Worm (Caenorhabditis elegans) whole organism, L2 larva: Measurements from ENCODE around the gene Y51H7C.3.

Source experiments
- aly-2 ChIP-seq: fragments of 150-350 bp; optimal IDR thresholded peaks from 2 replicates; lab custom pipeline; 2014; ENCODE audit warnings: missing biosample characterization, missing genetic modification characterization
- ama-1 ChIP-seq: fragments of 150-350 bp; optimal IDR thresholded peaks from 2 replicates; lab custom pipeline; 2018; ENCODE audit warnings: inconsistent platforms
- ceh-82 ChIP-seq: fragments of 150-350 bp; optimal IDR thresholded peaks from 2 replicates; lab custom pipeline; 2014; ENCODE audit warnings: missing biosample characterization, missing genetic modification characterization
- egl-27 ChIP-seq: sonication (generic microtip); optimal IDR thresholded peaks from 3 replicates; lab custom pipeline; 2017; ENCODE audit warnings: missing biosample characterization, missing genetic modification reagents, missing genetic modification characterization
- gmeb-1 ChIP-seq: fragments of 150-350 bp; optimal IDR thresholded peaks from 2 replicates; lab custom pipeline; 2014; ENCODE audit warnings: missing biosample characterization, missing genetic modification characterization
- nhr-23 ChIP-seq: fragments of 150-350 bp; optimal IDR thresholded peaks from 2 replicates; lab custom pipeline; 2014; ENCODE audit warnings: missing biosample characterization, missing genetic modification reagents, missing genetic modification characterization
- nhr-77 ChIP-seq: fragments of 150-350 bp; optimal IDR thresholded peaks from 2 replicates; lab custom pipeline; 2014; ENCODE audit warnings: missing biosample characterization, missing genetic modification characterization
- peb-1 ChIP-seq: fragments of 150-350 bp; optimal IDR thresholded peaks from 2 replicates; lab custom pipeline; 2014; ENCODE audit warnings: missing biosample characterization, missing genetic modification characterization
- zag-1 ChIP-seq: fragments of 150-350 bp; optimal IDR thresholded peaks from 2 replicates; lab custom pipeline; 2014; ENCODE audit warnings: missing biosample characterization, missing genetic modification characterization
- ztf-11 ChIP-seq: sonication (generic microtip); optimal IDR thresholded peaks from 2 replicates; lab custom pipeline; 2017; ENCODE audit warnings: missing biosample characterization, missing genetic modification characterization

DNA sequence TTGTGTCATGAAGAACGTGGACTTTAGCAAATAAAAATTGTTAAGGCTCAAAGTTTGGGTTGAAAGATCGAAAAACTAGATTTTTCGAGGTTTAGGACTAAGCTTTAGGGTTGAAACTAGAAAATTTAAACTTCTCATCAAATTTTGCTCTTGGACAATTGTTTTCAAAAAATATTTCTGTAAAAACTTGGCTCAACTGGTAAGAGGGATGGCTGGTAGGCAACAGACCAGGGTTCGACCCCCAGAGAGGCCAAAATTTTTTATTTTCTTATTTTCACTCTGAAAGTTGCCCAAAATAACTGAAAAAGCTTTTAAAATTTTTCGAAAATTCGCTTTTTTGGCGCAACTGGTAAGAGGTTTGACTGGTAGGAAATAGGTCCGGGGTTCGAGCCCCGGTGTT is 36.5 kb downstream of the Y51H7C.3 start:
- TF ChIP-seq aly-2 (tag; lab: Kevin White, UChicago) = no peak
- no peak for TF ChIP-seq gmeb-1 (tag; lab: Kevin White, UChicago)
- no peak for TF ChIP-seq zag-1 (tag; lab: Kevin White, UChicago)
- TF ChIP-seq peb-1 = no peak
- no peak for TF ChIP-seq nhr-77
- TF ChIP-seq ama-1 = no peak
- TF ChIP-seq nhr-23 (tag; lab: Kevin White, UChicago) = no peak
- no peak for TF ChIP-seq ztf-11 (tag; lab: Kevin White, UChicago)
- no peak for TF ChIP-seq egl-27 (tag; lab: Kevin White, UChicago)
- no peak for TF ChIP-seq ceh-82 (tag; lab: Kevin White, UChicago)
